Worm (Caenorhabditis elegans) whole organism, early embryonic: ENCODE measurements around the gene srg-3.

Experiments
- B0310.2 ChIP-seq: sonication (generic microtip); optimal IDR thresholded peaks from 2 replicates; lab custom pipeline; 2016; ENCODE audit warnings: mild to moderate bottlenecking, missing genetic modification characterization, missing compliant biosample characterization
- F13C5.2 ChIP-seq: sonication (generic microtip); optimal IDR thresholded peaks from 2 replicates; lab custom pipeline; 2017; ENCODE audit warnings: mild to moderate bottlenecking, missing genetic modification characterization, inconsistent platforms, missing compliant biosample characterization
- aly-1 ChIP-seq: sonication (generic microtip); optimal IDR thresholded peaks from 2 replicates; lab custom pipeline; 2016; ENCODE audit warnings: missing genetic modification characterization, missing compliant biosample characterization
- ama-1 ChIP-seq: fragments of 150-350 bp; optimal IDR thresholded peaks from 2 replicates; lab custom pipeline; 2014
- ceh-13 ChIP-seq: fragments of 200-800 bp; sonication (Bioruptor generic); optimal IDR thresholded peaks from 2 replicates; lab custom pipeline; 2018; ENCODE audit warnings: mild to moderate bottlenecking, missing genetic modification characterization, missing compliant biosample characterization
- ceh-36 ChIP-seq: sonication (generic microtip); optimal IDR thresholded peaks from 2 replicates; lab custom pipeline; 2016; ENCODE audit warnings: missing genetic modification characterization, inconsistent platforms, missing compliant biosample characterization
- ets-7 ChIP-seq: sonication (generic microtip); optimal IDR thresholded peaks from 2 replicates; lab custom pipeline; 2016; ENCODE audit warnings: missing genotype, missing genetic modification characterization, missing compliant biosample characterization
- flt-1 ChIP-seq: fragments of 200-800 bp; sonication (Bioruptor generic); IDR thresholded peaks from 2 replicates; pipeline ENCODE4 v1.3.6; 2022; ENCODE audit warnings: missing genetic modification characterization, missing compliant biosample characterization
- hmbx-1 ChIP-seq: sonication (generic microtip); optimal IDR thresholded peaks from 2 replicates; lab custom pipeline; 2016; ENCODE audit warnings: mild to moderate bottlenecking, missing genetic modification characterization, missing compliant biosample characterization
- hmg-4 ChIP-seq: fragments of 200-800 bp; sonication (Bioruptor generic); optimal IDR thresholded peaks from 2 replicates; lab custom pipeline; 2018; ENCODE audit warnings: mild to moderate bottlenecking, missing genetic modification characterization, missing compliant biosample characterization
- hnd-1 ChIP-seq: sonication (generic microtip); optimal IDR thresholded peaks from 2 replicates; lab custom pipeline; 2016; ENCODE audit warnings: missing genetic modification characterization, missing compliant biosample characterization
- pes-1 ChIP-seq: fragments of 200-800 bp; sonication (Bioruptor generic); IDR thresholded peaks from 2 replicates; pipeline ENCODE4 v1.3.6; 2022; ENCODE audit warnings: missing genetic modification reagents, missing genetic modification characterization, missing compliant biosample characterization
- scrt-1 ChIP-seq: fragments of 200-800 bp; sonication (Bioruptor generic); IDR thresholded peaks from 2 replicates; pipeline ENCODE4 v1.3.6; 2022; ENCODE audit warnings: missing genetic modification characterization, missing compliant biosample characterization
- sea-1 ChIP-seq: fragments of 200-800 bp; sonication (Bioruptor generic); conservative IDR thresholded peaks from 2 replicates; pipeline ENCODE4 v1.3.6; 2022; ENCODE audit warnings: missing genetic modification characterization, missing compliant biosample characterization
- tbx-11 ChIP-seq: fragments of 200-800 bp; sonication (Bioruptor generic); IDR thresholded peaks from 2 replicates; pipeline ENCODE4 v1.3.6; 2022; ENCODE audit warnings: missing genetic modification characterization, missing compliant biosample characterization
- tbx-37 ChIP-seq: fragments of 200-800 bp; sonication (Bioruptor generic); conservative IDR thresholded peaks from 2 replicates; pipeline ENCODE4 v1.3.6; 2022; ENCODE audit warnings: missing genetic modification reagents, missing genetic modification characterization, missing compliant biosample characterization
- tra-4 ChIP-seq: sonication (generic microtip); optimal IDR thresholded peaks from 2 replicates; lab custom pipeline; 2017; ENCODE audit warnings: missing genetic modification characterization, missing compliant biosample characterization

The srg-3 gene

DNA sequence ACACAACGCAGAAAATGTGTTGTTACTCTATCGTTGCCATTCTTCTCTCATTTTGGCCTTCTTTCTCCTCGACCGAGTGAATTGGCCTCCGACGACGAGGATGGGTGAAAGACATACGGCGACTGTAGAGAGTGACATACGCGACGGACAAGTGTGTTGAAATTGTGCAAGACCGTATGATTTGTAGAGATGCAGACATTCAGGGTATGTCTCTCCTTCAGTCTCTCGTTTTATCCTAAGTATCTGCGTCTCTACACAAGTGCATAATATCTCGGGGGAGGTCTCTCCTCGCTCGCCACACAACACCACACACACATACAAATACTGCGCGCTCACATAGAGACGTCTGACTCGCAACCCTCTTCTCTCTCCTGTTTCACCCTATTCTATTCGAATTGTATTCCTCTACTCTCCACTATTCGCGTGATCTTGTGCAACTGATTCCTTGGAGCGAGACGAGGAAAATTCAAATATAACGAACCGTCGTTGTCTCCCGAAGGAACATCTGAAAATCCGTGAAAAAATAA lies 10.0 kb upstream of the srg-3 start, which contains the start of gene hmg-1.2:
Gene hmg-1.2 (plus strand): TSS at position 311 of the 527 bp plus-strand sequence.
- TF ChIP-seq sea-1 (no peak), hnd-1 (tag; lab: Kevin White, UChicago) (no peak), aly-1 (tag; lab: Kevin White, UChicago) (no peak), tbx-37 (GFP tag; lab: Robert Waterston, UW) (no peak), ama-1 (lab: Kevin White, UChicago) (no peak), tra-4 (tag; lab: Kevin White, UChicago) (no peak), hmg-4 (GFP tag; lab: Kevin White, UChicago) (peak; percentile 87), flt-1 (GFP tag; lab: Robert Waterston, UW) (no peak), ceh-36 (no peak), B0310.2 (tag; lab: Kevin White, UChicago) (no peak), pes-1 (GFP tag; lab: Robert Waterston, UW) (no peak), tbx-11 (GFP tag; lab: Robert Waterston, UW) (no peak), F13C5.2 (tag; lab: Kevin White, UChicago) (peak; percentile 24), ets-7 (tag; lab: Kevin White, UChicago) (no peak)

ce11 chrIII:6279453-6279852 lies 9.3 kb upstream of the srg-3 start:
- TF ChIP-seq tbx-37 (GFP tag; lab: Robert Waterston, UW) (no peak), sea-1 (no peak), hmbx-1 (tag; lab: Kevin White, UChicago) (no peak), pes-1 (GFP tag; lab: Robert Waterston, UW) (no peak), hnd-1 (tag; lab: Kevin White, UChicago) (no peak), flt-1 (GFP tag; lab: Robert Waterston, UW) (no peak), aly-1 (tag; lab: Kevin White, UChicago) (no peak), scrt-1 (GFP tag; lab: Robert Waterston, UW) (no peak), hmg-4 (GFP tag; lab: Kevin White, UChicago) (no peak), tra-4 (tag; lab: Kevin White, UChicago) (no peak), B0310.2 (tag; lab: Kevin White, UChicago) (no peak), F13C5.2 (tag; lab: Kevin White, UChicago) (no peak), ceh-36 (no peak), ama-1 (lab: Kevin White, UChicago) (no peak), ceh-13 (no peak), ets-7 (tag; lab: Kevin White, UChicago) (no peak), tbx-11 (GFP tag; lab: Robert Waterston, UW) (no peak)

ce11 chrIII:6278301-6278827 lies 8.2 kb upstream of the srg-3 start, which contains the start of gene C18F10.7:
Gene C18F10.7 (minus strand): TSS chrIII:6278351.
- TF ChIP-seq hnd-1 (tag; lab: Kevin White, UChicago) (no peak), pes-1 (GFP tag; lab: Robert Waterston, UW) (no peak), ama-1 (lab: Kevin White, UChicago) (no peak), hmg-4 (GFP tag; lab: Kevin White, UChicago) (no peak), sea-1 (no peak)

DNA sequence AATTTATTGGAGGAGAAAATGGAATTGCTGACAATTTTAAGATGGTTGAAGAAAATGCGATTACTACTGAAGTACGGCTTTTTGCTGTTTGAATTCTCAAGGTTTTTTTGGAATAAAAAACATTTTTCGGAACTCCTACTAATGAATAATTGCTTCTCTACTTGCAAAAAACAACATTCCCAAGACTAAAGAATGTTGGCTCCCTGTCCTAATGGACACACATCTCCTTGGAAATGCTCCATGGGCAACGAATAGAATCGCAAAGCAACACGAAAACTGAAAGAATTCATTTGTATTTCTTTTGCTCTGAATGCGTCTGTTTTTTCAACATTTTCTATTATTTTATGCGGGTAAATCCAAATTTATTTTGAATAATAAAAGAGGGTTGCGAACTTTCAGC lies 2.7 kb upstream of the srg-3 start, which contains the start of gene C18F10.2:
Gene C18F10.2 (plus strand): TSS at position 301 of the 400 bp plus-strand sequence.
- TF ChIP-seq hnd-1 (tag; lab: Kevin White, UChicago): no peak
- no peak for TF ChIP-seq ceh-13
- TF ChIP-seq scrt-1 (GFP tag; lab: Robert Waterston, UW): no peak
- no peak for TF ChIP-seq ceh-36
- TF ChIP-seq flt-1 (GFP tag; lab: Robert Waterston, UW): no peak
- no peak for TF ChIP-seq tbx-11 (GFP tag; lab: Robert Waterston, UW)
- TF ChIP-seq hmbx-1 (tag; lab: Kevin White, UChicago): no peak
- TF ChIP-seq sea-1: no peak
- TF ChIP-seq tra-4 (tag; lab: Kevin White, UChicago): no peak
- no peak for TF ChIP-seq tbx-37 (GFP tag; lab: Robert Waterston, UW)
- no peak for TF ChIP-seq ama-1 (lab: Kevin White, UChicago)
- no peak for TF ChIP-seq F13C5.2 (tag; lab: Kevin White, UChicago)
- TF ChIP-seq ets-7 (tag; lab: Kevin White, UChicago): no peak
- TF ChIP-seq B0310.2 (tag; lab: Kevin White, UChicago): no peak
- no peak for TF ChIP-seq hmg-4 (GFP tag; lab: Kevin White, UChicago)

DNA sequence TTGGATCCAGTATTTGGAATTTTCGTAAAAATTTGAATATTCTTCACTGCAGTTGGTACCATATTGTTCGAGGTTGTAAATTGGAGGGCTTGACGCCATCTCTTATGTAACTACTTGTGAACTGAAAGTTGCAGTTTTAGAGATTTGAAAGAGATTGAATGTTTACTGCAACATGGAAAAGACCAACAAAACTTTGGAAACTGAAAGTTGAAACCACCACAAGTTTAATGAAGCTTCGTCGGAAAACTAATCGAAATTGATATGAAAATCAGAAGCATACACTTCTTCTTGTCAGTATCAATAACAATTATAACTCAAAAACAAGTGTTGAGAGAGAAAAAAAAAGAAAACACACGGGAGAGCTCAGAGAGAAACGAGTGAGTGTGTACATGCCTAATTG lies 2.1 kb downstream of the srg-3 start, which contains the start of gene srg-7:
Gene srg-7 (minus strand): TSS at position 101 of the 400 bp plus-strand sequence.
- TF ChIP-seq tbx-37 (GFP tag; lab: Robert Waterston, UW) (no peak), ets-7 (tag; lab: Kevin White, UChicago) (no peak), ama-1 (lab: Kevin White, UChicago) (no peak), hnd-1 (tag; lab: Kevin White, UChicago) (no peak), hmbx-1 (tag; lab: Kevin White, UChicago) (no peak), flt-1 (GFP tag; lab: Robert Waterston, UW) (no peak), tbx-11 (GFP tag; lab: Robert Waterston, UW) (no peak), sea-1 (no peak), aly-1 (tag; lab: Kevin White, UChicago) (no peak), tra-4 (tag; lab: Kevin White, UChicago) (no peak), ceh-36 (no peak), B0310.2 (tag; lab: Kevin White, UChicago) (no peak), pes-1 (GFP tag; lab: Robert Waterston, UW) (no peak), hmg-4 (GFP tag; lab: Kevin White, UChicago) (no peak), F13C5.2 (tag; lab: Kevin White, UChicago) (no peak)

DNA sequence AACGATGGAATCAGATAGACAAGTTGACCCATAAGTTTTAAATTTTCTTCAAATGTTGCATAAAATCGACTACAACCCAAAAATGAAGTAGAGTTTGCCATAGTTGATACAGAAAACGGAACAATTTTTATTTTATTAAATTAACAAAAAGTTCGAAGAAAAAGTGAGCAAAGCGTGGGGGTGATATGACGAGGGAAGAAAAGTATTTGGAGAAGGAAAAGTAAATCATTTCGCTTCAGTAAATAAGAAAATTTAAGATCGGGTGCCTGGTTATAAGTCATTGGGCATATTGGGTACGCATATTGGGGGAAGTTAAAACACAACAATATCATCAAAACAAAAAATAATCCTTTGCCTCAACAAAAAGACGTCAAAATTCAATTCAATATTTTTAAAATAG lies 4.3 kb downstream of the srg-3 start, which contains the start of gene srg-6:
Gene srg-6 (minus strand): TSS at position 101 of the 400 bp plus-strand sequence.
- TF ChIP-seq hnd-1 (tag; lab: Kevin White, UChicago): no peak
- no peak for TF ChIP-seq ets-7 (tag; lab: Kevin White, UChicago)
- TF ChIP-seq aly-1 (tag; lab: Kevin White, UChicago): no peak
- no peak for TF ChIP-seq sea-1
- no peak for TF ChIP-seq tra-4 (tag; lab: Kevin White, UChicago)
- no peak for TF ChIP-seq ceh-13
- TF ChIP-seq scrt-1 (GFP tag; lab: Robert Waterston, UW): no peak
- no peak for TF ChIP-seq ama-1 (lab: Kevin White, UChicago)
- TF ChIP-seq F13C5.2 (tag; lab: Kevin White, UChicago): no peak
